Worm (Caenorhabditis elegans) whole organism, L1 larva: ENCODE results near the gene ipmk-1.

Experiments used
- C16A3.4 ChIP-seq: fragments of 150-350 bp; optimal IDR thresholded peaks from 2 replicates; lab custom pipeline; 2014; ENCODE audit warnings: missing biosample characterization, missing genetic modification characterization
- C34B4.2 ChIP-seq: sonication (generic microtip); optimal IDR thresholded peaks from 2 replicates; lab custom pipeline; 2017; ENCODE audit warnings: mild to moderate bottlenecking, missing genetic modification characterization, missing compliant biosample characterization
- aly-2 ChIP-seq: fragments of 150-350 bp; optimal IDR thresholded peaks from 2 replicates; lab custom pipeline; 2014; ENCODE audit warnings: missing biosample characterization, missing genetic modification characterization
- ama-1 ChIP-seq: fragments of 150-350 bp; optimal IDR thresholded peaks from 2 replicates; lab custom pipeline; 2014
- blmp-1 ChIP-seq: fragments of 150-350 bp; optimal IDR thresholded peaks from 2 replicates; lab custom pipeline; 2014; ENCODE audit warnings: missing biosample characterization, missing genetic modification characterization
- ceh-63 ChIP-seq: fragments of 200-800 bp; sonication (Bioruptor generic); optimal IDR thresholded peaks from 2 replicates; lab custom pipeline; 2018; ENCODE audit warnings: mild to moderate bottlenecking, missing genetic modification characterization, missing compliant biosample characterization
- ceh-82 ChIP-seq, 3 experiments: fragments of 150-350 bp in 1 of 3; sonication (generic microtip) in 2 of 3; optimal IDR thresholded peaks; 2 replicates each; lab custom pipeline; 2014 to 2017; ENCODE audit warnings: missing biosample characterization in 3 of 3, missing genetic modification characterization in 3 of 3
- ces-1 ChIP-seq: fragments of 150-350 bp; optimal IDR thresholded peaks from 2 replicates; lab custom pipeline; 2014; ENCODE audit warnings: missing biosample characterization, missing genetic modification reagents, missing genetic modification characterization
- dpl-1 ChIP-seq, 3 experiments: fragments of 150-350 bp in 2 of 3; sonication (generic microtip) in 1 of 3; optimal IDR thresholded peaks; 2 replicates each; lab custom pipeline; 2014 to 2017; ENCODE audit warnings: missing biosample characterization in 3 of 3, missing genetic modification characterization in 3 of 3, missing genetic modification reagents in 3 of 3
- efl-1 ChIP-seq, 4 experiments: fragments of 150-350 bp; optimal IDR thresholded peaks in 3 of 4; peaks in 1 of 4; 1 replicate in 1 of 4; 2 replicates in 3 of 4; lab custom pipeline; 2014; ENCODE audit warnings: missing biosample characterization in 2 of 4, missing genetic modification characterization in 2 of 4, missing genetic modification reagents in 2 of 4
- elt-2 ChIP-seq: sonication (generic microtip); optimal IDR thresholded peaks from 2 replicates; lab custom pipeline; 2016; ENCODE audit warnings: missing genetic modification characterization, mild to moderate bottlenecking, inconsistent platforms, missing compliant biosample characterization, missing genetic modification reagents
- elt-3 ChIP-seq, 6 experiments: fragments of 150-350 bp in 1 of 6; sonication (generic microtip); optimal IDR thresholded peaks; 2 replicates each; lab custom pipeline; 2017 to 2018; ENCODE audit warnings: missing biosample characterization in 6 of 6, missing genetic modification characterization in 6 of 6, inconsistent platforms in 1 of 6
- fkh-4 ChIP-seq: sonication (generic microtip); optimal IDR thresholded peaks from 2 replicates; lab custom pipeline; 2016; ENCODE audit warnings: missing compliant biosample characterization, missing genetic modification characterization, borderline replicate concordance
- fkh-8 ChIP-seq: sonication (generic microtip); optimal IDR thresholded peaks from 2 replicates; lab custom pipeline; 2016; ENCODE audit warnings: mild to moderate bottlenecking, missing genetic modification characterization, missing compliant biosample characterization
- fos-1 ChIP-seq: fragments of 150-350 bp; optimal IDR thresholded peaks from 2 replicates; lab custom pipeline; 2014; ENCODE audit warnings: missing biosample characterization, missing genetic modification characterization
- hlh-17 ChIP-seq: fragments of 200-800 bp; sonication (Bioruptor generic); optimal IDR thresholded peaks from 2 replicates; lab custom pipeline; 2018; ENCODE audit warnings: missing genetic modification characterization, mild to moderate bottlenecking, missing compliant biosample characterization, moderate library complexity, borderline replicate concordance
- hlh-4 ChIP-seq: sonication (generic microtip); optimal IDR thresholded peaks from 2 replicates; lab custom pipeline; 2016; ENCODE audit warnings: mild to moderate bottlenecking, missing genetic modification characterization, missing compliant biosample characterization
- lin-14 ChIP-seq: fragments of 200-800 bp; sonication (Bioruptor generic); optimal IDR thresholded peaks from 2 replicates; lab custom pipeline; 2018; ENCODE audit warnings: mild to moderate bottlenecking, missing genetic modification characterization, moderate library complexity, missing compliant biosample characterization
- lin-39 ChIP-seq: fragments of 150-350 bp; optimal IDR thresholded peaks from 2 replicates; lab custom pipeline; 2014; ENCODE audit warnings: missing biosample characterization, missing genetic modification reagents, missing genetic modification characterization
- lir-3 ChIP-seq: sonication (generic microtip); optimal IDR thresholded peaks from 2 replicates; lab custom pipeline; 2016; ENCODE audit warnings: mild to moderate bottlenecking, missing genetic modification characterization, moderate library complexity, missing compliant biosample characterization; ENCODE audit not compliant: poor library complexity
- lsy-2 ChIP-seq, 2 experiments: fragments of 150-350 bp; optimal IDR thresholded peaks; 2 replicates each; lab custom pipeline; 2014; ENCODE audit warnings: missing biosample characterization in 2 of 2, missing genetic modification characterization in 2 of 2
- mef-2 ChIP-seq: fragments of 150-350 bp; optimal IDR thresholded peaks from 2 replicates; lab custom pipeline; 2014; ENCODE audit warnings: missing biosample characterization, missing genetic modification characterization
- nhr-11 ChIP-seq: fragments of 150-350 bp; optimal IDR thresholded peaks from 2 replicates; lab custom pipeline; 2014; ENCODE audit warnings: missing biosample characterization, missing genetic modification characterization
- nhr-237 ChIP-seq: fragments of 150-350 bp; optimal IDR thresholded peaks from 2 replicates; lab custom pipeline; 2014; ENCODE audit warnings: missing biosample characterization, missing genetic modification characterization
- nhr-28 ChIP-seq: fragments of 150-350 bp; optimal IDR thresholded peaks from 2 replicates; lab custom pipeline; 2014; ENCODE audit warnings: missing biosample characterization, missing genetic modification characterization
- nhr-47 ChIP-seq: sonication (generic microtip); optimal IDR thresholded peaks from 2 replicates; lab custom pipeline; 2016; ENCODE audit warnings: mild to moderate bottlenecking, missing genetic modification characterization, moderate library complexity, missing compliant biosample characterization
- nhr-85 ChIP-seq: sonication (generic microtip); peaks from one replicate; lab custom pipeline; 2016; ENCODE audit warnings: missing genetic modification characterization, inconsistent platforms, missing compliant biosample characterization
- pax-3 ChIP-seq: fragments of 200-800 bp; sonication (Bioruptor generic); optimal IDR thresholded peaks from 2 replicates; lab custom pipeline; 2018; ENCODE audit warnings: mild to moderate bottlenecking, missing genetic modification characterization, moderate library complexity, missing compliant biosample characterization
- skn-1 ChIP-seq: fragments of 150-350 bp; optimal IDR thresholded peaks from 2 replicates; lab custom pipeline; 2014; ENCODE audit warnings: missing biosample characterization, missing genetic modification characterization
- swsn-7 ChIP-seq: sonication (generic microtip); optimal IDR thresholded peaks from 2 replicates; lab custom pipeline; 2016; ENCODE audit warnings: missing genetic modification characterization, missing compliant biosample characterization
- tbx-2 ChIP-seq: sonication (generic microtip); optimal IDR thresholded peaks from 2 replicates; lab custom pipeline; 2016; ENCODE audit warnings: missing genetic modification characterization, missing compliant biosample characterization
- tlp-1 ChIP-seq: fragments of 150-350 bp; optimal IDR thresholded peaks from 2 replicates; lab custom pipeline; 2014; ENCODE audit warnings: missing biosample characterization, missing genetic modification characterization
- unc-130 ChIP-seq: fragments of 150-350 bp; optimal IDR thresholded peaks from 2 replicates; lab custom pipeline; 2017; ENCODE audit warnings: missing biosample characterization, missing genetic modification characterization, inconsistent platforms
- unc-62 ChIP-seq: fragments of 150-350 bp; optimal IDR thresholded peaks from 2 replicates; lab custom pipeline; 2014; ENCODE audit warnings: missing biosample characterization, missing genetic modification reagents, missing genetic modification characterization
- unc-98 ChIP-seq: fragments of 200-800 bp; sonication (Bioruptor generic); IDR thresholded peaks from 2 replicates; pipeline ENCODE4 v1.3.6; 2022; ENCODE audit warnings: missing genetic modification characterization, missing compliant biosample characterization
- vab-15 ChIP-seq: sonication (generic microtip); optimal IDR thresholded peaks from 2 replicates; lab custom pipeline; 2017; ENCODE audit warnings: missing genotype, mild to moderate bottlenecking, missing genetic modification characterization, missing compliant biosample characterization
- xbp-1 ChIP-seq: sonication (generic microtip); optimal IDR thresholded peaks from 2 replicates; lab custom pipeline; 2016; ENCODE audit warnings: missing genetic modification characterization, missing compliant biosample characterization
- zag-1 ChIP-seq: fragments of 150-350 bp; optimal IDR thresholded peaks from 2 replicates; lab custom pipeline; 2014; ENCODE audit warnings: missing biosample characterization, missing genetic modification characterization
- ztf-11 ChIP-seq, 2 experiments: sonication (generic microtip); optimal IDR thresholded peaks; 2 replicates each; lab custom pipeline; 2016 to 2017; ENCODE audit warnings: missing genetic modification characterization in 2 of 2, missing biosample characterization in 1 of 2, missing compliant biosample characterization in 1 of 2

The ipmk-1 gene

ce11 chrIV:12527217-12527616 lies 20.7 kb upstream of the ipmk-1 start, which contains the start of gene F53B2.8 (continued):
- TF ChIP-seq ztf-11 (tag; optimal IDR thresholded peaks at IDR 0.05; lab: Kevin White, UChicago) (no peak), mef-2 (tag; lab: Kevin White, UChicago) (no peak), hlh-17 (no peak), fos-1 (tag; lab: Kevin White, UChicago) (no peak), nhr-85 (tag; lab: Kevin White, UChicago) (no peak), aly-2 (tag; lab: Kevin White, UChicago) (no peak), blmp-1 (tag; lab: Kevin White, UChicago) (no peak), tbx-2 (tag; lab: Kevin White, UChicago) (no peak), lir-3 (tag; lab: Kevin White, UChicago) (no peak), hlh-4 (no peak), ama-1 (lab: Kevin White, UChicago) (no peak), nhr-237 (tag; lab: Kevin White, UChicago) (no peak), unc-130 (tag; lab: Kevin White, UChicago) (no peak), unc-98 (GFP tag; lab: Robert Waterston, UW) (no peak), C34B4.2 (tag; lab: Kevin White, UChicago) (no peak), nhr-28 (tag; lab: Kevin White, UChicago) (no peak), pax-3 (tag; lab: Kevin White, UChicago) (no peak), zag-1 (tag; lab: Kevin White, UChicago) (no peak), ceh-82 (tag; optimal IDR thresholded peaks at IDR 0.05; lab: Kevin White, UChicago) (peak in 2 of 3 experiments; percentile 13 to 46), unc-62 (GFP tag; lab: Kevin White, UChicago) (no peak), swsn-7 (no peak), elt-3 (tag; optimal IDR thresholded peaks at IDR 0.05; lab: Kevin White, UChicago) (peak in 2 of 6 experiments; percentile 1 to 64), tlp-1 (tag; lab: Kevin White, UChicago) (no peak), xbp-1 (tag; lab: Kevin White, UChicago) (no peak), fkh-8 (tag; lab: Kevin White, UChicago) (no peak), dpl-1 (GFP tag; optimal IDR thresholded peaks at IDR 0.05; lab: Kevin White, UChicago) (peak in 2 of 3 experiments; percentile 13 to 21), fkh-4 (tag; lab: Kevin White, UChicago) (no peak), nhr-11 (tag; lab: Kevin White, UChicago) (no peak)

DNA sequence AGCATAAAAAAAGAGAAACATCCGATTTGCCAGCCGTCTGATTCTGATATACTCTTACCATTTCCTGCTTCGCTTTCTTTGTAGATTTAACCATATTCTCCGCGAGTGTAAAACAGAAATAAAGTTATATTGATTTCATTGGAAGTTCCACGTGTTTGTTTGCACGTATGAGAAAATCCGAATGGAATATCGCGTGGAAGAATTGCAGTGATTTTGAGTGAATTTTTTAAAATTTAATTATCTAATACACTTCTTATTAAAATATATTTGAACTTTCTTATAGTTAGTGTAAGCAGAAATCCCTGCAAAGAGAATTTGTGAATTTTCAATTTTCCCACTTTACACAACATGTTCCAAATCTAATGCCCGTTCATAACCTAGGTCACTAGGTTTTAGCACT lies 16.9 kb upstream of the ipmk-1 start, which contains the start of gene F53B2.5:
TSS of gene F53B2.5 (minus strand) at position 101 of the 400 bp plus-strand sequence.
- TF ChIP-seq C16A3.4 (tag; lab: Kevin White, UChicago) (no peak), nhr-85 (tag; lab: Kevin White, UChicago) (peak; percentile 11), skn-1 (no peak)

DNA sequence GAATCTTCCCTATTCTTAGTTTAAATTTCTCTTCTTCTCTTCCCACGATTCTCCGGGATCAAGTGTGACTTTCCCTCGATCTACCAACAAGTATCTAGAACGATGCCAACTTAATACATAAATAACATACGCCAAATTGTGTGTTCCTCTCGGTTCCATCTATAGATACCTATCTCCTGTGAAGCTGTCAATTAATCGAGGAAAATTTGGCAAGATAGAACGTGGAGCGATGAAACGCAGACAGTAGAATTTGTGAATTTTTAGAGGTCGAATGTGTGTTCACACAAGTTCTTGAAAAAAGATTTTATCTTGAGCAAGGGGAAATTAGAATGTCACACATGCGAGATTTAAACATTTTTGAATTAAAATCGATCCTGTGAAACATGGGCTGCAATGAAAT lies 16.5 kb upstream of the ipmk-1 start:
- TF ChIP-seq lin-14 = peak; percentile 1
- TF ChIP-seq efl-1 (optimal IDR thresholded peaks at IDR 0.05; lab: Kevin White, UChicago) = no peak
- TF ChIP-seq efl-1 (GFP tag; optimal IDR thresholded peaks at IDR 0.05 in 1 of 2; lab: Kevin White, UChicago) = peak in 1 of 2 experiments; percentile 66
- no peak for TF ChIP-seq elt-2 (tag; lab: Kevin White, UChicago)

DNA sequence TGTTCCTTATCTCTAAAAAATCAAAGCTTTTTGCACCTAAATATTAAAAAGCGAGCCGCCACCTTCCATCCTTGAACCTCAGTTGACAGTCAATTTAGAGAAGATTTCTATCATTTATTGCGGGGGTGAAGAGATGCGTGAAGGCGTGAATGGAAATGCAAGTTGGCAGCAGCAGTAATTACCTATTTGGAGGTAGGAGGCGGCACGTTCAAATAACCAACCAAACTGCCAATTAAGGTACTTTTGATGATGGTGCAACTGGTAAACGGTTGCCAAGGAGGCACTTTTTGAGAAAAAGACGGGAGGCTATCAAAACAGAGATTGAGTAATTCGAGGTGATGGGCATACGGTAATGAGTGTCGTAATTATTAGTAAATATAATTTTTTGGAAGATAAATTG lies 11.6 kb upstream of the ipmk-1 start:
- TF ChIP-seq elt-3 (tag; optimal IDR thresholded peaks at IDR 0.05; lab: Kevin White, UChicago) = no peak
- no peak for TF ChIP-seq efl-1 (optimal IDR thresholded peaks at IDR 0.05; lab: Kevin White, UChicago)
- TF ChIP-seq efl-1 (GFP tag; optimal IDR thresholded peaks at IDR 0.05 in 1 of 2; lab: Kevin White, UChicago) = no peak
- no peak for TF ChIP-seq lin-39 (tag; lab: Kevin White, UChicago)
- no peak for TF ChIP-seq nhr-47 (tag; lab: Kevin White, UChicago)
- TF ChIP-seq C16A3.4 (tag; lab: Kevin White, UChicago) = no peak
- no peak for TF ChIP-seq ama-1 (lab: Kevin White, UChicago)
- no peak for TF ChIP-seq vab-15 (tag; lab: Kevin White, UChicago)
- no peak for TF ChIP-seq ces-1
- TF ChIP-seq ceh-63 (GFP tag; lab: Kevin White, UChicago) = no peak
- no peak for TF ChIP-seq lsy-2 (tag; optimal IDR thresholded peaks at IDR 0.05; lab: Kevin White, UChicago)
